Fruit fly (Drosophila melanogaster) whole organism, embryonic: Measurements from ENCODE around the gene haf.
A peak's percentile ranks its signal among the peaks of the same experiment; 100 is the strongest.

Experiments used
- B-H1 ChIP-seq: fragments of 200-800 bp; sonication (Bioruptor generic); IDR thresholded peaks from 3 replicates; pipeline ENCODE4 v1.3.6; 2022; ENCODE audit warnings: missing biosample characterization, missing genetic modification characterization
- CG10321 ChIP-seq: fragments of 200-800 bp; sonication (Bioruptor generic); IDR thresholded peaks from 2 replicates; pipeline ENCODE4 v1.3.6; 2022; ENCODE audit warnings: missing biosample characterization, missing genetic modification characterization
- CG12299 ChIP-seq: fragments of 200-800 bp; sonication (Bioruptor generic); optimal IDR thresholded peaks from 2 replicates; lab custom pipeline; 2018; ENCODE audit warnings: missing biosample characterization, mild to moderate bottlenecking, missing genetic modification characterization
- CG1602 ChIP-seq: fragments of 200-800 bp; sonication (Bioruptor generic); optimal IDR thresholded peaks from 3 replicates; lab custom pipeline; 2016; ENCODE audit warnings: missing biosample characterization, missing genetic modification characterization
- CG16815 ChIP-seq: fragments of 200-800 bp; sonication (Bioruptor generic); optimal IDR thresholded peaks from 3 replicates; lab custom pipeline; 2017; ENCODE audit warnings: missing biosample characterization, mild to moderate bottlenecking, missing genetic modification characterization
- CG17802 ChIP-seq: fragments of 200-800 bp; sonication (Bioruptor generic); optimal IDR thresholded peaks from 2 replicates; lab custom pipeline; 2018; ENCODE audit warnings: missing biosample characterization, mild to moderate bottlenecking, missing genetic modification characterization, moderate library complexity
- CG17912 ChIP-seq: fragments of 200-800 bp; sonication (Bioruptor generic); optimal IDR thresholded peaks from 2 replicates; lab custom pipeline; 2018; ENCODE audit warnings: missing biosample characterization, mild to moderate bottlenecking, missing genetic modification characterization
- CG18011 ChIP-seq: fragments of 200-800 bp; sonication (Bioruptor generic); optimal IDR thresholded peaks from 2 replicates; lab custom pipeline; 2017; ENCODE audit warnings: missing biosample characterization, missing genetic modification characterization, mild to moderate bottlenecking, moderate library complexity, missing genotype
- CG2120 ChIP-seq: fragments of 200-800 bp; sonication (Bioruptor generic); optimal IDR thresholded peaks from 3 replicates; lab custom pipeline; 2016; ENCODE audit warnings: missing biosample characterization, missing genetic modification characterization
- CG32772 ChIP-seq: fragments of 200-800 bp; sonication (Bioruptor generic); IDR thresholded peaks from 2 replicates; pipeline ENCODE4 v1.3.6; 2022; ENCODE audit warnings: missing biosample characterization, missing genetic modification characterization
- CG3995 ChIP-seq: fragments of 200-800 bp; sonication (Bioruptor generic); optimal IDR thresholded peaks from 3 replicates; lab custom pipeline; 2016; ENCODE audit warnings: missing biosample characterization, missing genetic modification characterization
- CG4328 ChIP-seq: fragments of 200-800 bp; sonication (Bioruptor generic); optimal IDR thresholded peaks from 3 replicates; lab custom pipeline; 2017; ENCODE audit warnings: missing biosample characterization, missing genetic modification reagents, missing genetic modification characterization
- CG4707 ChIP-seq: fragments of 200-800 bp; sonication (Bioruptor generic); optimal IDR thresholded peaks from 2 replicates; lab custom pipeline; 2018; ENCODE audit warnings: missing biosample characterization, mild to moderate bottlenecking, missing genetic modification characterization, moderate library complexity
- CG5180 ChIP-seq: fragments of 200-800 bp; sonication (Bioruptor generic); optimal IDR thresholded peaks from 3 replicates; lab custom pipeline; 2017; ENCODE audit warnings: missing biosample characterization, missing genetic modification characterization, mild to moderate bottlenecking, moderate library complexity, missing genetic modification reagents
- CG7928 ChIP-seq: fragments of 200-800 bp; sonication (Bioruptor generic); optimal IDR thresholded peaks from 2 replicates; lab custom pipeline; 2017; ENCODE audit warnings: missing biosample characterization, mild to moderate bottlenecking, missing genetic modification characterization
- CG8478 ChIP-seq: fragments of >200 bp; optimal IDR thresholded peaks from 2 replicates; lab custom pipeline; 2018
- CTCF ChIP-seq: fragments of 200-800 bp; sonication (Bioruptor generic); optimal IDR thresholded peaks from 2 replicates; lab custom pipeline; 2017; ENCODE audit warnings: missing biosample characterization, mild to moderate bottlenecking, missing genetic modification characterization, moderate library complexity
- D19A ChIP-seq: fragments of 200-800 bp; optimal IDR thresholded peaks from 3 replicates; lab custom pipeline; 2019; ENCODE audit warnings: missing biosample characterization, mild to moderate bottlenecking, missing genetic modification characterization, moderate library complexity
- Dp ChIP-seq: fragments of 200-800 bp; sonication (Bioruptor generic); optimal IDR thresholded peaks from 2 replicates; lab custom pipeline; 2018; ENCODE audit warnings: missing biosample characterization, mild to moderate bottlenecking, missing genetic modification characterization, moderate library complexity
- Drgx ChIP-seq: fragments of 200-800 bp; sonication (Bioruptor generic); IDR thresholded peaks from 2 replicates; pipeline ENCODE4 v1.3.6; 2022; ENCODE audit warnings: missing biosample characterization, missing genetic modification characterization
- E2f2 ChIP-seq: fragments of 200-800 bp; sonication (Bioruptor generic); IDR thresholded peaks from 2 replicates; pipeline ENCODE4 v1.3.6; 2022; ENCODE audit warnings: missing biosample characterization, missing genetic modification characterization
- Gug ChIP-seq: fragments of 200-800 bp; sonication (Bioruptor generic); IDR thresholded peaks from 4 replicates; pipeline ENCODE4 v1.3.6; 2022; ENCODE audit warnings: missing biosample characterization, missing genetic modification characterization
- HLH4C ChIP-seq: fragments of 200-800 bp; sonication (Bioruptor generic); IDR thresholded peaks from 3 replicates; pipeline ENCODE4 v1.3.6; 2022; ENCODE audit warnings: missing biosample characterization, missing genetic modification characterization; ENCODE audit not compliant: partially characterized antibody
- Hand ChIP-seq: fragments of 200-800 bp; sonication (Bioruptor generic); optimal IDR thresholded peaks from 2 replicates; lab custom pipeline; 2017; ENCODE audit warnings: mild to moderate bottlenecking, missing biosample characterization, missing genetic modification reagents, missing genetic modification characterization
- MTF-1 ChIP-seq: fragments of 200-800 bp; sonication (Bioruptor generic); optimal IDR thresholded peaks from 2 replicates; lab custom pipeline; 2018; ENCODE audit warnings: missing biosample characterization, mild to moderate bottlenecking, missing genetic modification characterization, borderline replicate concordance
- Max ChIP-seq: fragments of 200-800 bp; sonication (Bioruptor generic); optimal IDR thresholded peaks from 2 replicates; lab custom pipeline; 2016; ENCODE audit warnings: missing biosample characterization, mild to moderate bottlenecking, missing genetic modification characterization
- Myb ChIP-seq: fragments of 200-800 bp; sonication (Bioruptor generic); optimal IDR thresholded peaks from 2 replicates; lab custom pipeline; 2016; ENCODE audit warnings: missing biosample characterization, missing genetic modification characterization
- Opbp ChIP-seq: fragments of 200-800 bp; sonication (Bioruptor generic); IDR thresholded peaks from 3 replicates; pipeline ENCODE4 v1.3.6; 2022; ENCODE audit warnings: missing biosample characterization, missing genetic modification characterization; ENCODE audit not compliant: partially characterized antibody
- Spps ChIP-seq: fragments of 200-800 bp; sonication (Bioruptor generic); optimal IDR thresholded peaks from 2 replicates; lab custom pipeline; 2018; ENCODE audit warnings: missing biosample characterization, mild to moderate bottlenecking, missing genetic modification characterization
- aop ChIP-seq: fragments of 200-800 bp; sonication (Bioruptor generic); IDR thresholded peaks from 2 replicates; pipeline ENCODE4 v1.3.6; 2022; ENCODE audit warnings: missing biosample characterization, missing genetic modification characterization
- bigmax ChIP-seq: fragments of 200-800 bp; sonication (Bioruptor generic); optimal IDR thresholded peaks from 2 replicates; lab custom pipeline; 2018; ENCODE audit warnings: missing biosample characterization, mild to moderate bottlenecking, missing genetic modification characterization
- br ChIP-seq: fragments of >200 bp; optimal IDR thresholded peaks from 2 replicates; lab custom pipeline; 2017
- cato ChIP-seq: fragments of 200-800 bp; sonication (Bioruptor generic); optimal IDR thresholded peaks from 2 replicates; lab custom pipeline; 2016; ENCODE audit warnings: missing biosample characterization, missing genetic modification characterization, borderline replicate concordance
- en ChIP-seq: fragments of 200-800 bp; sonication (Bioruptor generic); optimal IDR thresholded peaks from 2 replicates; lab custom pipeline; 2016; ENCODE audit warnings: missing biosample characterization, missing genetic modification characterization
- eyg ChIP-seq: fragments of 200-800 bp; sonication (Bioruptor generic); optimal IDR thresholded peaks from 3 replicates; lab custom pipeline; 2016; ENCODE audit warnings: missing biosample characterization, missing genetic modification characterization
- gsb-n ChIP-seq: fragments of 200-800 bp; sonication (Bioruptor generic); optimal IDR thresholded peaks from 3 replicates; lab custom pipeline; 2018; ENCODE audit warnings: missing biosample characterization, mild to moderate bottlenecking, missing genetic modification characterization
- gt ChIP-seq: fragments of 200-800 bp; sonication (Bioruptor generic); IDR thresholded peaks from 2 replicates; pipeline ENCODE4 v1.3.6; 2022; ENCODE audit warnings: missing biosample characterization, missing genetic modification characterization
- h ChIP-seq: fragments of >200 bp; optimal IDR thresholded peaks from 2 replicates; lab custom pipeline; 2017
- hkb ChIP-seq, 2 experiments: fragments of 200-800 bp in 1 of 2; fragments of >200 bp in 1 of 2; sonication (Bioruptor generic) in 1 of 2; IDR thresholded peaks in 1 of 2; optimal IDR thresholded peaks in 1 of 2; 2 replicates each; pipeline versions ENCODE4 v1.3.6 to Lab custom; 2017 to 2022; ENCODE audit warnings: missing biosample characterization in 1 of 2, missing genetic modification characterization in 1 of 2
- jing ChIP-seq: fragments of 200-800 bp; sonication (Bioruptor generic); optimal IDR thresholded peaks from 2 replicates; lab custom pipeline; 2018; ENCODE audit warnings: missing biosample characterization, mild to moderate bottlenecking, missing genetic modification characterization
- kah ChIP-seq: fragments of 200-800 bp; sonication (Bioruptor generic); optimal IDR thresholded peaks from 2 replicates; lab custom pipeline; 2018; ENCODE audit warnings: missing biosample characterization, mild to moderate bottlenecking, missing genetic modification characterization
- klu ChIP-seq: fragments of 200-800 bp; sonication (Bioruptor generic); IDR thresholded peaks from 2 replicates; pipeline ENCODE4 v1.3.6; 2022; ENCODE audit warnings: missing biosample characterization, missing genetic modification characterization
- nau ChIP-seq: fragments of 200-800 bp; sonication (Bioruptor generic); optimal IDR thresholded peaks from 3 replicates; lab custom pipeline; 2017; ENCODE audit warnings: missing biosample characterization, mild to moderate bottlenecking, missing genetic modification characterization, missing genetic modification reagents
- nerfin-1 ChIP-seq: fragments of 200-800 bp; sonication (Bioruptor generic); optimal IDR thresholded peaks from 3 replicates; lab custom pipeline; 2019; ENCODE audit warnings: missing biosample characterization, mild to moderate bottlenecking, missing genetic modification characterization, moderate library complexity
- nmo ChIP-seq: fragments of 200-800 bp; sonication (Bioruptor generic); optimal IDR thresholded peaks from 2 replicates; lab custom pipeline; 2018; ENCODE audit warnings: missing biosample characterization, mild to moderate bottlenecking, missing genetic modification characterization, moderate library complexity
- nom ChIP-seq: fragments of 200-800 bp; sonication (Bioruptor generic); optimal IDR thresholded peaks from 2 replicates; lab custom pipeline; 2017; ENCODE audit warnings: missing biosample characterization, missing genetic modification characterization, mild to moderate bottlenecking, moderate library complexity, missing genetic modification reagents
- org-1 ChIP-seq: fragments of 200-800 bp; sonication (Bioruptor generic); optimal IDR thresholded peaks from 2 replicates; lab custom pipeline; 2017; ENCODE audit warnings: missing biosample characterization, missing genetic modification characterization
- pfk ChIP-seq: fragments of 200-800 bp; sonication (Bioruptor generic); optimal IDR thresholded peaks from 2 replicates; lab custom pipeline; 2018; ENCODE audit warnings: missing biosample characterization, mild to moderate bottlenecking, missing genetic modification characterization, moderate library complexity
- pum ChIP-seq: fragments of 200-800 bp; sonication (Bioruptor generic); optimal IDR thresholded peaks from 2 replicates; lab custom pipeline; 2016; ENCODE audit warnings: missing biosample characterization, missing genetic modification characterization
- seq ChIP-seq: fragments of 200-800 bp; sonication (Bioruptor generic); IDR thresholded peaks from 2 replicates; pipeline ENCODE4 v1.3.6; 2022; ENCODE audit warnings: missing biosample characterization, missing genetic modification characterization
- wek ChIP-seq: fragments of 200-800 bp; sonication (Bioruptor generic); optimal IDR thresholded peaks from 3 replicates; lab custom pipeline; 2018; ENCODE audit warnings: missing biosample characterization, mild to moderate bottlenecking, missing genetic modification characterization, moderate library complexity
- yki ChIP-seq: fragments of >200 bp; optimal IDR thresholded peaks from 3 replicates; lab custom pipeline; 2018

haf gene

dm6 chr2L:1615753-1616152 lies 60.8 kb downstream of the haf start (continued):
- TF ChIP-seq CG32772 (GFP tag; lab: Robert Waterston, UW) (peak; percentile 55; the same call in 1 of the 2 replicates), CG4707 (GFP tag; lab: Kevin White, UChicago) (peak; percentile 18), CG16815 (GFP tag; lab: Kevin White, UChicago) (peak; percentile 7), cato (GFP tag; lab: Kevin White, UChicago) (no peak), org-1 (peak; percentile 46), en (GFP tag; lab: Kevin White, UChicago) (peak; percentile 17), B-H1 (GFP tag; lab: Robert Waterston, UW) (peak; percentile 44; the same call in 2 of the 3 replicates), CG17802 (tag; lab: Kevin White, UChicago) (peak; percentile 26), seq (peak; percentile 62; the same call in 1 of the 2 replicates), CG8478 (lab: Kevin White, UChicago) (no peak), CG1602 (peak; percentile 35), bigmax (GFP tag; lab: Kevin White, UChicago) (no peak), Drgx (GFP tag; lab: Robert Waterston, UW) (0 out of 2 replicates have a peak, but pooled peaks have one; percentile 31), pfk (GFP tag; lab: Kevin White, UChicago) (no peak), HLH4C (GFP tag; lab: Robert Waterston, UW) (no peak), Myb (GFP tag; lab: Kevin White, UChicago) (no peak), Max (GFP tag; lab: Kevin White, UChicago) (peak; percentile 32), nerfin-1 (tag; lab: Kevin White, UChicago) (peak; percentile 45), hkb (optimal IDR thresholded peaks at IDR 0.05; lab: Kevin White, UChicago) (no peak), hkb (GFP tag; IDR thresholded peaks at IDR 0.05; lab: Robert Waterston, UW) (peak; percentile 77), nmo (peak; percentile 68), Gug (GFP tag; lab: Robert Waterston, UW) (peak; percentile 50; the same call in 2 of the 4 replicates), CTCF (GFP tag; lab: Kevin White, UChicago) (no peak), CG5180 (GFP tag; lab: Kevin White, UChicago) (peak; percentile 37), br (lab: Kevin White, UChicago) (no peak), D19A (peak; percentile 66), CG4328 (GFP tag; lab: Kevin White, UChicago) (no peak), nau (GFP tag; lab: Kevin White, UChicago) (peak; percentile 57), Hand (GFP tag; lab: Kevin White, UChicago) (peak; percentile 66), CG3995 (GFP tag; lab: Kevin White, UChicago) (no peak), yki (lab: Kevin White, UChicago) (no peak), klu (GFP tag; lab: Robert Waterston, UW) (peak; percentile 30; the same call in 1 of the 2 replicates), CG7928 (GFP tag; lab: Kevin White, UChicago) (no peak), nom (GFP tag; lab: Kevin White, UChicago) (no peak), h (lab: Kevin White, UChicago) (no peak), Dp (no peak), gt (GFP tag; lab: Robert Waterston, UW) (no peak), E2f2 (peak; percentile 20; the same call in 1 of the 2 replicates), eyg (GFP tag; lab: Kevin White, UChicago) (no peak), CG2120 (GFP tag; lab: Kevin White, UChicago) (peak; percentile 72), CG10321 (GFP tag; lab: Robert Waterston, UW) (0 out of 2 replicates have a peak, but pooled peaks have one; percentile 26), pum (GFP tag; lab: Kevin White, UChicago) (peak; percentile 32), Opbp (GFP tag; lab: Robert Waterston, UW) (no peak), aop (GFP tag; lab: Robert Waterston, UW) (no peak), kah (GFP tag; lab: Kevin White, UChicago) (no peak), jing (GFP tag; lab: Kevin White, UChicago) (peak; percentile 51), MTF-1 (GFP tag; lab: Kevin White, UChicago) (no peak), Spps (tag; lab: Kevin White, UChicago) (peak; percentile 11), wek (peak; percentile 21), CG12299 (tag; lab: Kevin White, UChicago) (peak; percentile 49), CG18011 (GFP tag; lab: Kevin White, UChicago) (no peak), gsb-n (peak; percentile 34), CG17912 (GFP tag; lab: Kevin White, UChicago) (no peak)
